Fruit fly (Drosophila melanogaster) whole organism, embryonic: ENCODE measurements around the gene Porin2.

ENCODE experiments used
- Atf6 ChIP-seq: fragments of 200-800 bp; sonication (Bioruptor generic); IDR thresholded peaks from 2 replicates; pipeline ENCODE4 v1.3.6; 2022; ENCODE audit warnings: missing biosample characterization, missing genetic modification characterization
- CG12219 ChIP-seq: fragments of 200-800 bp; sonication (Bioruptor generic); optimal IDR thresholded peaks from 3 replicates; lab custom pipeline; 2018; ENCODE audit warnings: missing biosample characterization, mild to moderate bottlenecking, missing genetic modification characterization
- CG13123 ChIP-seq: fragments of 200-800 bp; sonication (Bioruptor generic); optimal IDR thresholded peaks from 2 replicates; lab custom pipeline; 2016; ENCODE audit warnings: missing biosample characterization, missing genetic modification characterization
- CG13624 ChIP-seq: fragments of 200-800 bp; sonication (Bioruptor generic); optimal IDR thresholded peaks from 2 replicates; lab custom pipeline; 2016; ENCODE audit warnings: missing biosample characterization, missing genetic modification characterization
- CG13775 ChIP-seq: fragments of 200-800 bp; sonication (Bioruptor generic); optimal IDR thresholded peaks from 3 replicates; lab custom pipeline; 2017; ENCODE audit warnings: missing biosample characterization, mild to moderate bottlenecking, missing genetic modification characterization
- CG14441 ChIP-seq: fragments of 200-800 bp; sonication (Bioruptor generic); IDR thresholded peaks from 2 replicates; pipeline ENCODE4 v1.3.6; 2022; ENCODE audit warnings: missing biosample characterization, missing genetic modification characterization
- CG14710 ChIP-seq: fragments of 200-800 bp; sonication (Bioruptor generic); optimal IDR thresholded peaks from 3 replicates; lab custom pipeline; 2019; ENCODE audit warnings: missing biosample characterization, mild to moderate bottlenecking, missing genetic modification characterization, moderate library complexity
- CG15073 ChIP-seq: fragments of 200-800 bp; sonication (Bioruptor generic); optimal IDR thresholded peaks from 2 replicates; lab custom pipeline; 2016; ENCODE audit warnings: missing biosample characterization, missing genetic modification characterization
- CG1529 ChIP-seq: fragments of 200-800 bp; sonication (Bioruptor generic); optimal IDR thresholded peaks from 3 replicates; lab custom pipeline; 2018; ENCODE audit warnings: missing biosample characterization, missing genetic modification characterization
- CG1647 ChIP-seq: fragments of 200-800 bp; sonication (Bioruptor generic); optimal IDR thresholded peaks from 3 replicates; lab custom pipeline; 2016; ENCODE audit warnings: missing biosample characterization, missing genetic modification characterization
- CG16813 ChIP-seq: fragments of 200-800 bp; sonication (Bioruptor generic); IDR thresholded peaks from 3 replicates; pipeline ENCODE4 v1.3.6; 2022; ENCODE audit warnings: missing biosample characterization, missing genetic modification characterization; ENCODE audit not compliant: partially characterized antibody
- CG16815 ChIP-seq: fragments of 200-800 bp; sonication (Bioruptor generic); optimal IDR thresholded peaks from 3 replicates; lab custom pipeline; 2017; ENCODE audit warnings: missing biosample characterization, mild to moderate bottlenecking, missing genetic modification characterization
- CG17186 ChIP-seq: fragments of 200-800 bp; sonication (Bioruptor generic); optimal IDR thresholded peaks from 3 replicates; lab custom pipeline; 2017; ENCODE audit warnings: missing biosample characterization, missing genetic modification reagents, missing genetic modification characterization
- CG17385 ChIP-seq: fragments of 200-800 bp; sonication (Bioruptor generic); optimal IDR thresholded peaks from 3 replicates; lab custom pipeline; 2018; ENCODE audit warnings: missing biosample characterization, mild to moderate bottlenecking, missing genetic modification characterization
- CG17829 ChIP-seq: fragments of 200-800 bp; optimal IDR thresholded peaks from 2 replicates; lab custom pipeline; 2019; ENCODE audit warnings: missing biosample characterization, mild to moderate bottlenecking, missing genetic modification characterization, moderate library complexity
- CG18619 ChIP-seq: fragments of 200-800 bp; sonication (Bioruptor generic); optimal IDR thresholded peaks from 3 replicates; lab custom pipeline; 2017; ENCODE audit warnings: missing biosample characterization, mild to moderate bottlenecking, missing genetic modification characterization
- CG2129 ChIP-seq: fragments of 200-800 bp; sonication (Bioruptor generic); IDR thresholded peaks from 2 replicates; pipeline ENCODE4 v1.3.6; 2022; ENCODE audit warnings: missing biosample characterization, missing genetic modification characterization; ENCODE audit not compliant: partially characterized antibody
- CG4282 ChIP-seq: fragments of 200-800 bp; sonication (Bioruptor generic); optimal IDR thresholded peaks from 2 replicates; lab custom pipeline; 2016; ENCODE audit warnings: missing biosample characterization, missing genetic modification characterization
- CG4360 ChIP-seq: fragments of 200-800 bp; sonication (Bioruptor generic); IDR thresholded peaks from 2 replicates; pipeline ENCODE4 v1.3.6; 2022; ENCODE audit warnings: missing biosample characterization, missing genetic modification characterization
- CG6254 ChIP-seq: fragments of 200-800 bp; sonication (Bioruptor generic); optimal IDR thresholded peaks from 3 replicates; lab custom pipeline; 2017; ENCODE audit warnings: mild to moderate bottlenecking, missing biosample characterization, missing genetic modification reagents, missing genetic modification characterization
- CG6654 ChIP-seq: fragments of 200-800 bp; sonication (Bioruptor generic); optimal IDR thresholded peaks from 2 replicates; lab custom pipeline; 2017; ENCODE audit warnings: missing biosample characterization, mild to moderate bottlenecking, missing genetic modification characterization
- CG7372 ChIP-seq: fragments of 200-800 bp; sonication (Bioruptor generic); IDR thresholded peaks from 2 replicates; pipeline ENCODE4 v1.3.6; 2022; ENCODE audit warnings: missing biosample characterization, missing genetic modification characterization
- CG8944 ChIP-seq: fragments of 200-800 bp; sonication (Bioruptor generic); optimal IDR thresholded peaks from 3 replicates; lab custom pipeline; 2016; ENCODE audit warnings: missing biosample characterization, missing genetic modification characterization
- CkIIα-i1 ChIP-seq: fragments of 200-800 bp; sonication (Bioruptor generic); IDR thresholded peaks from 2 replicates; pipeline ENCODE4 v1.3.6; 2022; ENCODE audit warnings: missing biosample characterization, missing genetic modification characterization
- CoRest ChIP-seq: fragments of 200-800 bp; sonication (Bioruptor generic); optimal IDR thresholded peaks from 3 replicates; lab custom pipeline; 2018; ENCODE audit warnings: missing biosample characterization, mild to moderate bottlenecking, missing genetic modification characterization, moderate library complexity
- HLH3B ChIP-seq: fragments of 200-800 bp; sonication (Bioruptor generic); IDR thresholded peaks from 2 replicates; pipeline ENCODE4 v1.3.6; 2022; ENCODE audit warnings: missing biosample characterization, missing genetic modification characterization
- Hand ChIP-seq: fragments of 200-800 bp; sonication (Bioruptor generic); optimal IDR thresholded peaks from 2 replicates; lab custom pipeline; 2017; ENCODE audit warnings: mild to moderate bottlenecking, missing biosample characterization, missing genetic modification reagents, missing genetic modification characterization
- MTF-1 ChIP-seq: fragments of 200-800 bp; sonication (Bioruptor generic); optimal IDR thresholded peaks from 2 replicates; lab custom pipeline; 2018; ENCODE audit warnings: missing biosample characterization, mild to moderate bottlenecking, missing genetic modification characterization, borderline replicate concordance
- Mes4 ChIP-seq: fragments of 200-800 bp; sonication (Bioruptor generic); optimal IDR thresholded peaks from 2 replicates; lab custom pipeline; 2016; ENCODE audit warnings: missing biosample characterization, missing genetic modification characterization
- Oaz ChIP-seq: fragments of 200-800 bp; sonication (Bioruptor generic); IDR thresholded peaks from 2 replicates; pipeline ENCODE4 v1.3.6; 2022; ENCODE audit warnings: missing biosample characterization, missing genetic modification characterization
- Ptx1 ChIP-seq: fragments of 200-800 bp; sonication (Bioruptor generic); IDR thresholded peaks from 2 replicates; pipeline ENCODE4 v1.3.6; 2022; ENCODE audit warnings: missing biosample characterization, missing genetic modification characterization
- Taf1 ChIP-seq: fragments of 200-800 bp; sonication (Bioruptor generic); IDR thresholded peaks from 2 replicates; pipeline ENCODE4 v1.3.6; 2022; ENCODE audit warnings: missing biosample characterization, missing genetic modification characterization
- az2 ChIP-seq: fragments of 200-800 bp; sonication (Bioruptor generic); optimal IDR thresholded peaks from 3 replicates; lab custom pipeline; 2016; ENCODE audit warnings: missing biosample characterization, missing genetic modification characterization
- br ChIP-seq: fragments of >200 bp; optimal IDR thresholded peaks from 2 replicates; lab custom pipeline; 2017
- cas ChIP-seq: fragments of 200-800 bp; sonication (Bioruptor generic); IDR thresholded peaks from 2 replicates; pipeline ENCODE4 v1.3.6; 2022; ENCODE audit warnings: missing biosample characterization, missing genetic modification characterization
- dimm ChIP-seq: fragments of 200-800 bp; sonication (Bioruptor generic); IDR thresholded peaks from 2 replicates; pipeline ENCODE4 v1.3.6; 2022; ENCODE audit warnings: missing biosample characterization, missing genetic modification characterization
- dmrt99B ChIP-seq: fragments of 200-800 bp; sonication (Bioruptor generic); optimal IDR thresholded peaks from 2 replicates; lab custom pipeline; 2018; ENCODE audit warnings: missing biosample characterization, mild to moderate bottlenecking, missing genetic modification characterization, moderate library complexity
- en ChIP-seq: fragments of 200-800 bp; sonication (Bioruptor generic); optimal IDR thresholded peaks from 2 replicates; lab custom pipeline; 2016; ENCODE audit warnings: missing biosample characterization, missing genetic modification characterization
- fd96Cb ChIP-seq: fragments of 200-800 bp; sonication (Bioruptor generic); optimal IDR thresholded peaks from 2 replicates; lab custom pipeline; 2018; ENCODE audit warnings: missing biosample characterization, mild to moderate bottlenecking, missing genetic modification characterization, moderate library complexity
- gfzf ChIP-seq: fragments of 200-800 bp; sonication (Bioruptor generic); optimal IDR thresholded peaks from 2 replicates; lab custom pipeline; 2016; ENCODE audit warnings: missing biosample characterization, mild to moderate bottlenecking, missing genetic modification characterization, moderate library complexity
- grn ChIP-seq: fragments of 200-800 bp; sonication (Bioruptor generic); optimal IDR thresholded peaks from 3 replicates; lab custom pipeline; 2017; ENCODE audit warnings: missing biosample characterization, missing genetic modification characterization
- gsb ChIP-seq: fragments of 200-800 bp; sonication (Bioruptor generic); IDR thresholded peaks from 2 replicates; pipeline ENCODE4 v1.3.6; 2022; ENCODE audit warnings: missing biosample characterization, missing genetic modification characterization
- her ChIP-seq: fragments of 200-800 bp; sonication (Bioruptor generic); optimal IDR thresholded peaks from 2 replicates; lab custom pipeline; 2016; ENCODE audit warnings: missing biosample characterization, missing genetic modification characterization
- insv ChIP-seq, 2 experiments: fragments of 200-800 bp; sonication (Bioruptor generic); optimal IDR thresholded peaks; 3 replicates each; lab custom pipeline; 2016 to 2018; ENCODE audit warnings: missing biosample characterization in 2 of 2, missing genetic modification characterization in 2 of 2
- pzg ChIP-seq: fragments of 200-800 bp; sonication (Bioruptor generic); optimal IDR thresholded peaks from 3 replicates; lab custom pipeline; 2018; ENCODE audit warnings: missing biosample characterization, mild to moderate bottlenecking, missing genetic modification characterization, moderate library complexity
- so ChIP-seq: fragments of 200-800 bp; sonication (Bioruptor generic); IDR thresholded peaks from 3 replicates; pipeline ENCODE4 v1.3.6; 2022; ENCODE audit warnings: missing biosample characterization, missing genetic modification characterization
- sob ChIP-seq: fragments of 200-800 bp; sonication (Bioruptor generic); IDR thresholded peaks from 2 replicates; pipeline ENCODE4 v1.3.6; 2022; ENCODE audit warnings: missing biosample characterization, missing genetic modification characterization
- tup ChIP-seq: fragments of 200-800 bp; sonication (Bioruptor generic); optimal IDR thresholded peaks from 2 replicates; lab custom pipeline; 2016; ENCODE audit warnings: missing biosample characterization, mild to moderate bottlenecking, missing genetic modification characterization, moderate library complexity
- usp ChIP-seq: fragments of >200 bp; optimal IDR thresholded peaks from 2 replicates; lab custom pipeline; 2017; ENCODE audit warnings: missing biosample characterization, missing genetic modification characterization
- wek ChIP-seq: fragments of 200-800 bp; sonication (Bioruptor generic); optimal IDR thresholded peaks from 3 replicates; lab custom pipeline; 2018; ENCODE audit warnings: missing biosample characterization, mild to moderate bottlenecking, missing genetic modification characterization, moderate library complexity
- zfh1 ChIP-seq: fragments of 200-800 bp; sonication (Bioruptor generic); IDR thresholded peaks from 3 replicates; pipeline ENCODE4 v1.3.6; 2022; ENCODE audit warnings: missing biosample characterization, missing genetic modification characterization

Porin2 gene

dm6 chr2L:10856328-10856942 is 9.6 kb upstream of the Porin2 start, which contains the start of gene Dnz1 (continued):
- TF ChIP-seq Atf6 (GFP tag; lab: Robert Waterston, UW) (peak; percentile 43; the same call in 1 of the 2 replicates), CG17829 (tag; lab: Kevin White, UChicago) (peak; percentile 63), her (no peak), usp (GFP tag; lab: Kevin White, UChicago) (no peak), az2 (GFP tag; lab: Kevin White, UChicago) (peak; percentile 58), wek (no peak), CG6254 (no peak), CG12219 (GFP tag; lab: Kevin White, UChicago) (no peak), gfzf (peak; percentile 64), CG14441 (GFP tag; lab: Robert Waterston, UW) (no peak), CG17385 (GFP tag; lab: Kevin White, UChicago) (peak; percentile 15), dmrt99B (tag; lab: Kevin White, UChicago) (peak; percentile 58), CG4282 (GFP tag; lab: Kevin White, UChicago) (no peak), CG17186 (no peak), CoRest (peak; percentile 52), en (GFP tag; lab: Kevin White, UChicago) (no peak), Oaz (GFP tag; lab: Robert Waterston, UW) (no peak), pzg (GFP tag; lab: Kevin White, UChicago) (peak; percentile 31), Taf1 (no peak), CG1647 (no peak), dimm (GFP tag; lab: Robert Waterston, UW) (no peak), CG16815 (GFP tag; lab: Kevin White, UChicago) (no peak), so (no peak), CG6654 (GFP tag; lab: Kevin White, UChicago) (no peak), Hand (GFP tag; lab: Kevin White, UChicago) (no peak), CG16813 (GFP tag; lab: Robert Waterston, UW) (no peak), CG13123 (GFP tag; lab: Kevin White, UChicago) (no peak), cas (0 out of 2 replicates have a peak, but pooled peaks have one; percentile 5), zfh1 (no peak; the same call in 2 of the 3 replicates), sob (GFP tag; lab: Robert Waterston, UW) (peak; percentile 81), CG14710 (tag; lab: Kevin White, UChicago) (peak; percentile 43), gsb (GFP tag; lab: Robert Waterston, UW) (no peak), fd96Cb (tag; lab: Kevin White, UChicago) (no peak), CG13624 (no peak), CG2129 (no peak), CG7372 (GFP tag; lab: Robert Waterston, UW) (no peak), grn (GFP tag; lab: Kevin White, UChicago) (no peak), CG8944 (GFP tag; lab: Kevin White, UChicago) (peak; percentile 18), Ptx1 (GFP tag; lab: Robert Waterston, UW) (peak; percentile 76), CG13775 (GFP tag; lab: Kevin White, UChicago) (peak; percentile 31), CG4360 (no peak), insv (GFP tag; optimal IDR thresholded peaks at IDR 0.05; lab: Kevin White, UChicago) (no peak), HLH3B (GFP tag; lab: Robert Waterston, UW) (peak; percentile 35; the same call in 1 of the 2 replicates), MTF-1 (GFP tag; lab: Kevin White, UChicago) (no peak), br (lab: Kevin White, UChicago) (no peak), tup (GFP tag; lab: Kevin White, UChicago) (no peak), CG1529 (GFP tag; lab: Kevin White, UChicago) (no peak), Mes4 (GFP tag; lab: Kevin White, UChicago) (no peak), CG18619 (GFP tag; lab: Kevin White, UChicago) (no peak), CkIIα-i1 (GFP tag; lab: Robert Waterston, UW) (no peak), CG15073 (GFP tag; lab: Kevin White, UChicago) (no peak)
